Worm (Caenorhabditis elegans) whole organism, young adult: Measurements from ENCODE around the gene clec-31.

Experiments used
- C17E4.6 ChIP-seq: fragments of 200-800 bp; sonication (Bioruptor generic); IDR thresholded peaks from 2 replicates; pipeline ENCODE4 v1.3.6; 2022; ENCODE audit warnings: missing genetic modification reagents, missing genetic modification characterization, missing compliant biosample characterization
- D2030.7 ChIP-seq: fragments of 200-800 bp; sonication (Bioruptor generic); IDR thresholded peaks from 2 replicates; pipeline ENCODE4 v1.3.6; 2022; ENCODE audit warnings: missing genetic modification reagents, missing genetic modification characterization, missing compliant biosample characterization
- F57C9.4 ChIP-seq: sonication (generic microtip); optimal IDR thresholded peaks from 2 replicates; lab custom pipeline; 2017; ENCODE audit warnings: mild to moderate bottlenecking, missing genetic modification characterization, missing compliant biosample characterization
- K12H6.12 ChIP-seq: fragments of 200-800 bp; sonication (Bioruptor generic); optimal IDR thresholded peaks from 2 replicates; lab custom pipeline; 2018; ENCODE audit warnings: mild to moderate bottlenecking, missing genetic modification characterization, missing compliant biosample characterization
- Y53G8AR.9 ChIP-seq: fragments of 200-800 bp; sonication (Bioruptor generic); conservative IDR thresholded peaks from 2 replicates; pipeline ENCODE4 v1.3.6; 2022; ENCODE audit warnings: missing genetic modification reagents, missing genetic modification characterization, missing compliant biosample characterization
- Y56A3A.18 ChIP-seq: fragments of 200-800 bp; sonication (Bioruptor generic); IDR thresholded peaks from 2 replicates; pipeline ENCODE4 v1.3.6; 2022; ENCODE audit warnings: missing genetic modification reagents, missing genetic modification characterization, missing compliant biosample characterization
- cebp-2 ChIP-seq: fragments of 200-800 bp; sonication (Bioruptor generic); IDR thresholded peaks from 2 replicates; pipeline ENCODE4 v1.3.6; 2022; ENCODE audit warnings: missing genetic modification characterization, missing compliant biosample characterization
- hlh-26 ChIP-seq: fragments of 200-800 bp; sonication (Bioruptor generic); conservative IDR thresholded peaks from 2 replicates; pipeline ENCODE4 v1.3.6; 2022; ENCODE audit warnings: missing genetic modification reagents, missing genetic modification characterization, missing compliant biosample characterization
- hmg-20 ChIP-seq: fragments of 200-800 bp; sonication (Bioruptor generic); IDR thresholded peaks from 2 replicates; pipeline ENCODE4 v1.3.6; 2022; ENCODE audit warnings: missing genetic modification reagents, missing genetic modification characterization, missing compliant biosample characterization
- let-526 ChIP-seq: fragments of 200-800 bp; sonication (Bioruptor generic); IDR thresholded peaks from 2 replicates; pipeline ENCODE4 v1.3.6; 2022; ENCODE audit warnings: missing genetic modification reagents, missing genetic modification characterization, missing compliant biosample characterization
- lsl-1 ChIP-seq: fragments of 200-800 bp; sonication (Bioruptor generic); optimal IDR thresholded peaks from 2 replicates; lab custom pipeline; 2018; ENCODE audit warnings: mild to moderate bottlenecking, missing genetic modification characterization, moderate library complexity, missing compliant biosample characterization
- tlf-1 ChIP-seq: fragments of 200-800 bp; sonication (Bioruptor generic); optimal IDR thresholded peaks from 2 replicates; lab custom pipeline; 2018; ENCODE audit warnings: mild to moderate bottlenecking, missing genetic modification characterization, missing compliant biosample characterization
- unc-62 ChIP-seq: fragments of 150-350 bp; optimal IDR thresholded peaks from 2 replicates; lab custom pipeline; 2014; ENCODE audit warnings: missing biosample characterization, missing genetic modification reagents, missing genetic modification characterization

- TF ChIP-seq hmg-20 (GFP tag; lab: Robert Waterston, UW), result no peak
- TF ChIP-seq C17E4.6 (GFP tag; lab: Robert Waterston, UW), result no peak
- TF ChIP-seq unc-62 (GFP tag; lab: Kevin White, UChicago), result no peak
- TF ChIP-seq lsl-1 (GFP tag; lab: Kevin White, UChicago), result no peak
- TF ChIP-seq Y56A3A.18, result no peak
- TF ChIP-seq let-526 (GFP tag; lab: Robert Waterston, UW), result no peak
- no peak for TF ChIP-seq K12H6.12 (tag; lab: Kevin White, UChicago)
- no peak for TF ChIP-seq tlf-1
- TF ChIP-seq cebp-2 (GFP tag; lab: Robert Waterston, UW), result no peak
- TF ChIP-seq hlh-26 (GFP tag; lab: Robert Waterston, UW), result no peak
- TF ChIP-seq Y53G8AR.9 (GFP tag; lab: Robert Waterston, UW), result no peak
- no peak for TF ChIP-seq F57C9.4 (tag; lab: Kevin White, UChicago)
- no peak for TF ChIP-seq D2030.7 (GFP tag; lab: Robert Waterston, UW)
Observed at ce11 chrV:16816707-16817106, 41.2 kb downstream of the clec-31 start.
